Worm (Caenorhabditis elegans) whole organism, early embryonic: ENCODE measurements around the gene F43E12.1.

Source experiments
- B0310.2 ChIP-seq: sonication (generic microtip); optimal IDR thresholded peaks from 2 replicates; lab custom pipeline; 2016; ENCODE audit warnings: mild to moderate bottlenecking, missing genetic modification characterization, missing compliant biosample characterization
- F13C5.2 ChIP-seq: sonication (generic microtip); optimal IDR thresholded peaks from 2 replicates; lab custom pipeline; 2017; ENCODE audit warnings: mild to moderate bottlenecking, missing genetic modification characterization, inconsistent platforms, missing compliant biosample characterization
- aly-1 ChIP-seq: sonication (generic microtip); optimal IDR thresholded peaks from 2 replicates; lab custom pipeline; 2016; ENCODE audit warnings: missing genetic modification characterization, missing compliant biosample characterization
- ama-1 ChIP-seq: fragments of 150-350 bp; optimal IDR thresholded peaks from 2 replicates; lab custom pipeline; 2014
- ceh-13 ChIP-seq: fragments of 200-800 bp; sonication (Bioruptor generic); optimal IDR thresholded peaks from 2 replicates; lab custom pipeline; 2018; ENCODE audit warnings: mild to moderate bottlenecking, missing genetic modification characterization, missing compliant biosample characterization
- ceh-36 ChIP-seq: sonication (generic microtip); optimal IDR thresholded peaks from 2 replicates; lab custom pipeline; 2016; ENCODE audit warnings: missing genetic modification characterization, inconsistent platforms, missing compliant biosample characterization
- ets-7 ChIP-seq: sonication (generic microtip); optimal IDR thresholded peaks from 2 replicates; lab custom pipeline; 2016; ENCODE audit warnings: missing genotype, missing genetic modification characterization, missing compliant biosample characterization
- flt-1 ChIP-seq: fragments of 200-800 bp; sonication (Bioruptor generic); IDR thresholded peaks from 2 replicates; pipeline ENCODE4 v1.3.6; 2022; ENCODE audit warnings: missing genetic modification characterization, missing compliant biosample characterization
- hmbx-1 ChIP-seq: sonication (generic microtip); optimal IDR thresholded peaks from 2 replicates; lab custom pipeline; 2016; ENCODE audit warnings: mild to moderate bottlenecking, missing genetic modification characterization, missing compliant biosample characterization
- hmg-4 ChIP-seq: fragments of 200-800 bp; sonication (Bioruptor generic); optimal IDR thresholded peaks from 2 replicates; lab custom pipeline; 2018; ENCODE audit warnings: mild to moderate bottlenecking, missing genetic modification characterization, missing compliant biosample characterization
- hnd-1 ChIP-seq: sonication (generic microtip); optimal IDR thresholded peaks from 2 replicates; lab custom pipeline; 2016; ENCODE audit warnings: missing genetic modification characterization, missing compliant biosample characterization
- pes-1 ChIP-seq: fragments of 200-800 bp; sonication (Bioruptor generic); IDR thresholded peaks from 2 replicates; pipeline ENCODE4 v1.3.6; 2022; ENCODE audit warnings: missing genetic modification reagents, missing genetic modification characterization, missing compliant biosample characterization
- scrt-1 ChIP-seq: fragments of 200-800 bp; sonication (Bioruptor generic); IDR thresholded peaks from 2 replicates; pipeline ENCODE4 v1.3.6; 2022; ENCODE audit warnings: missing genetic modification characterization, missing compliant biosample characterization
- sea-1 ChIP-seq: fragments of 200-800 bp; sonication (Bioruptor generic); conservative IDR thresholded peaks from 2 replicates; pipeline ENCODE4 v1.3.6; 2022; ENCODE audit warnings: missing genetic modification characterization, missing compliant biosample characterization
- tbx-11 ChIP-seq: fragments of 200-800 bp; sonication (Bioruptor generic); IDR thresholded peaks from 2 replicates; pipeline ENCODE4 v1.3.6; 2022; ENCODE audit warnings: missing genetic modification characterization, missing compliant biosample characterization
- tbx-37 ChIP-seq: fragments of 200-800 bp; sonication (Bioruptor generic); conservative IDR thresholded peaks from 2 replicates; pipeline ENCODE4 v1.3.6; 2022; ENCODE audit warnings: missing genetic modification reagents, missing genetic modification characterization, missing compliant biosample characterization
- tra-4 ChIP-seq: sonication (generic microtip); optimal IDR thresholded peaks from 2 replicates; lab custom pipeline; 2017; ENCODE audit warnings: missing genetic modification characterization, missing compliant biosample characterization

F43E12.1 gene

ce11 chrX:7175389-7175788 is 2.1 kb upstream of the F43E12.1 start:
- no peak for TF ChIP-seq hmbx-1

ce11 chrX:7176817-7177216 is 624 bp upstream of the F43E12.1 start:
- no peak for TF ChIP-seq tra-4 (tag; lab: Kevin White, UChicago)
- no peak for TF ChIP-seq B0310.2 (tag; lab: Kevin White, UChicago)
- no peak for TF ChIP-seq ama-1 (lab: Kevin White, UChicago)
- TF ChIP-seq hmg-4 (GFP tag; lab: Kevin White, UChicago): no peak
- no peak for TF ChIP-seq tbx-11 (GFP tag; lab: Robert Waterston, UW)
- no peak for TF ChIP-seq hmbx-1
- TF ChIP-seq ceh-13 (GFP tag; lab: Kevin White, UChicago): no peak
- no peak for TF ChIP-seq ets-7 (tag; lab: Kevin White, UChicago)
- TF ChIP-seq scrt-1 (GFP tag; lab: Robert Waterston, UW): no peak
- TF ChIP-seq ceh-36: no peak
- TF ChIP-seq flt-1 (GFP tag; lab: Robert Waterston, UW): no peak
- no peak for TF ChIP-seq F13C5.2
- no peak for TF ChIP-seq hnd-1 (tag; lab: Kevin White, UChicago)
- no peak for TF ChIP-seq sea-1 (GFP tag; lab: Robert Waterston, UW)

ce11 chrX:7181627-7182026 is 4.2 kb downstream of the F43E12.1 start:
- no peak for TF ChIP-seq hnd-1 (tag; lab: Kevin White, UChicago)
- TF ChIP-seq ceh-13 (GFP tag; lab: Kevin White, UChicago): no peak
- no peak for TF ChIP-seq flt-1 (GFP tag; lab: Robert Waterston, UW)
- no peak for TF ChIP-seq ceh-36
- TF ChIP-seq scrt-1 (GFP tag; lab: Robert Waterston, UW): no peak
- no peak for TF ChIP-seq ets-7 (tag; lab: Kevin White, UChicago)
- TF ChIP-seq B0310.2 (tag; lab: Kevin White, UChicago): no peak
- no peak for TF ChIP-seq tbx-11 (GFP tag; lab: Robert Waterston, UW)

ce11 chrX:7187602-7188001 is 10.2 kb downstream of the F43E12.1 start, which contains the start of gene C55B6.4:
Gene C55B6.4 (minus strand): TSS chrX:7187702.
- no peak for TF ChIP-seq tbx-37 (GFP tag; lab: Robert Waterston, UW)
- no peak for TF ChIP-seq ceh-13 (GFP tag; lab: Kevin White, UChicago)
- no peak for TF ChIP-seq F13C5.2
- TF ChIP-seq flt-1 (GFP tag; lab: Robert Waterston, UW): no peak
- TF ChIP-seq hnd-1 (tag; lab: Kevin White, UChicago): no peak
- no peak for TF ChIP-seq aly-1 (tag; lab: Kevin White, UChicago)
- no peak for TF ChIP-seq ama-1 (lab: Kevin White, UChicago)
- no peak for TF ChIP-seq hmg-4 (GFP tag; lab: Kevin White, UChicago)
- no peak for TF ChIP-seq tbx-11 (GFP tag; lab: Robert Waterston, UW)
- TF ChIP-seq ceh-36: no peak
- no peak for TF ChIP-seq tra-4 (tag; lab: Kevin White, UChicago)
- no peak for TF ChIP-seq scrt-1 (GFP tag; lab: Robert Waterston, UW)
- no peak for TF ChIP-seq sea-1 (GFP tag; lab: Robert Waterston, UW)

ce11 chrX:7191882-7192281 is 14.4 kb downstream of the F43E12.1 start, which contains the start of gene C55B6.7:
Gene C55B6.7 (minus strand): TSS chrX:7191982.
- TF ChIP-seq aly-1 (tag; lab: Kevin White, UChicago) (no peak), ama-1 (lab: Kevin White, UChicago) (no peak), tbx-11 (GFP tag; lab: Robert Waterston, UW) (no peak), flt-1 (GFP tag; lab: Robert Waterston, UW) (no peak), B0310.2 (tag; lab: Kevin White, UChicago) (no peak), scrt-1 (GFP tag; lab: Robert Waterston, UW) (no peak), pes-1 (GFP tag; lab: Robert Waterston, UW) (no peak), hmg-4 (GFP tag; lab: Kevin White, UChicago) (no peak), ceh-13 (GFP tag; lab: Kevin White, UChicago) (no peak), ets-7 (tag; lab: Kevin White, UChicago) (no peak)

- TF ChIP-seq scrt-1 (GFP tag; lab: Robert Waterston, UW): no peak
- no peak for TF ChIP-seq flt-1 (GFP tag; lab: Robert Waterston, UW)
- TF ChIP-seq F13C5.2: peak; percentile 16
Observed at ce11 chrX:7193894-7194614, 16.6 kb downstream of the F43E12.1 start, which contains the start of gene dnj-7. Gene dnj-7 (plus strand): TSS chrX:7194564.

- no peak for TF ChIP-seq hmg-4 (GFP tag; lab: Kevin White, UChicago)
- no peak for TF ChIP-seq ceh-36
- TF ChIP-seq ceh-13 (GFP tag; lab: Kevin White, UChicago): no peak
- TF ChIP-seq hnd-1 (tag; lab: Kevin White, UChicago): no peak
- TF ChIP-seq sea-1 (GFP tag; lab: Robert Waterston, UW): no peak
- no peak for TF ChIP-seq flt-1 (GFP tag; lab: Robert Waterston, UW)
- TF ChIP-seq pes-1 (GFP tag; lab: Robert Waterston, UW): no peak
- no peak for TF ChIP-seq tbx-11 (GFP tag; lab: Robert Waterston, UW)
- no peak for TF ChIP-seq ets-7 (tag; lab: Kevin White, UChicago)
- no peak for TF ChIP-seq F13C5.2
- TF ChIP-seq hmbx-1: no peak
- no peak for TF ChIP-seq aly-1 (tag; lab: Kevin White, UChicago)
Observed at ce11 chrX:7199831-7200414, 22.5 kb downstream of the F43E12.1 start, which contains the start of gene C55B6.1. Gene C55B6.1 (plus strand): TSS chrX:7200364.
